Worm (Caenorhabditis elegans): Measurements from ENCODE around the gene K06H6.4.

- no peak for TF ChIP-seq tab-1 (GFP tag; IDR thresholded peaks at IDR 0.05)
- TF ChIP-seq flt-1 (GFP tag; IDR thresholded peaks at IDR 0.05): no peak
- no peak for TF ChIP-seq med-1 (GFP tag; optimal IDR thresholded peaks at IDR 0.05; ENCODE audit: insufficient read depth)
- TF ChIP-seq ztf-23 (GFP tag; IDR thresholded peaks at IDR 0.05): no peak
- no peak for TF ChIP-seq klf-2 (GFP tag; conservative IDR thresholded peaks at IDR 0.05)
Measured at ce11 chrV:568105-568504, 11.0 kb upstream of the K06H6.4 start, which contains the start of gene sri-72.

All from whole organism, midembryonic.